Fruit fly (Drosophila melanogaster): ENCODE results near the gene Blimp-1.

DNA sequence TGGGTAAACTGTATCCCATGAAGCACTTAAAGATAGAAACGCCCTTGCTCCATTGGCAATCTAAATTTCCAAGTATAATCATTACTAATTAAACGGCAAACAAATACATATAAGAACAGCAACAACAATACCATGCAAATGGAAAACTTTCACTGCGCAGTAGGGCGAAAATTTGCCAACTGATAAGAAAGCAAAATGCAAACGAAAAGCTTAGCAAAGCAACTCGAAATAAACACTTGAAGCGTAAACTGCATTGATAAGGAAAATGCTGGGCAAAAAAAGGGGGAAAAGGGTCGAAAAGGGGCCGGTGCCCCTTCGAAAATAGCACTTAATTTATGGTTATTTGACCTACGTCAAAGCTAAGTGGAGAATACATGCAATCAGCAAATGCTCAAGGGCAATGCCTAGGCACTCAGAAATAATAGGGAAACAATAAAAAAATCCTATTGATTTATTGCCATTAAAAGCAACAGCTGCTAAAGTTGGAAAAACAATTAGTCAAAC is 7.8 kb downstream of the Blimp-1 start:
- TF ChIP-seq psq (optimal IDR thresholded peaks at IDR 0.05) (no peak), usp (GFP tag; optimal IDR thresholded peaks at IDR 0.05) (no peak), CG8478 (optimal IDR thresholded peaks at IDR 0.05) (no peak), pan (optimal IDR thresholded peaks at IDR 0.05) (no peak), EcR (GFP tag; optimal IDR thresholded peaks at IDR 0.05) (no peak)

Measured in whole organism.